Fruit fly (Drosophila melanogaster) whole organism, wandering third instar larva: ENCODE data around the gene ry.

Experiments used
- Abd-B ChIP-seq: fragments of >200 bp; optimal IDR thresholded peaks from 2 replicates; lab custom pipeline; 2017; ENCODE audit warnings: missing biosample characterization, missing genetic modification characterization
- CG32264 ChIP-seq: fragments of 200-800 bp; sonication (Bioruptor generic); optimal IDR thresholded peaks from 2 replicates; lab custom pipeline; 2016; ENCODE audit warnings: missing biosample characterization, missing genetic modification characterization
- CG9705 ChIP-seq: fragments of 200-800 bp; sonication (Bioruptor generic); optimal IDR thresholded peaks from 2 replicates; lab custom pipeline; 2018; ENCODE audit warnings: missing biosample characterization, mild to moderate bottlenecking, missing genetic modification characterization
- Dfd ChIP-seq: fragments of >200 bp; optimal IDR thresholded peaks from 2 replicates; lab custom pipeline; 2017; ENCODE audit warnings: missing biosample characterization, missing genetic modification characterization
- HLH106 ChIP-seq: fragments of 200-800 bp; optimal IDR thresholded peaks from 3 replicates; lab custom pipeline; 2019; ENCODE audit warnings: missing biosample characterization, mild to moderate bottlenecking, missing genetic modification characterization, moderate library complexity
- Hr78 ChIP-seq: fragments of >200 bp; optimal IDR thresholded peaks from 2 replicates; lab custom pipeline; 2017; ENCODE audit warnings: missing biosample characterization, missing genetic modification characterization
- Hr83 ChIP-seq: fragments of 200-300 bp; sonication (Bioruptor generic); optimal IDR thresholded peaks from 2 replicates; lab custom pipeline; 2016; ENCODE audit warnings: missing biosample characterization, mild to moderate bottlenecking, missing genetic modification characterization, moderate library complexity; ENCODE audit not compliant: poor library complexity, severe bottlenecking
- Mio ChIP-seq: sonication (Bioruptor generic); optimal IDR thresholded peaks from 2 replicates; lab custom pipeline; 2016; ENCODE audit warnings: missing biosample characterization, missing genetic modification characterization
- Myc ChIP-seq: fragments of >200 bp; optimal IDR thresholded peaks from 2 replicates; lab custom pipeline; 2017
- N ChIP-seq: fragments of >200 bp; optimal IDR thresholded peaks from 2 replicates; lab custom pipeline; 2018; ENCODE audit warnings: missing biosample characterization, missing external identifiers, missing genetic modification characterization
- OdsH ChIP-seq: fragments of 200-800 bp; sonication (Bioruptor generic); optimal IDR thresholded peaks from 2 replicates; lab custom pipeline; 2016; ENCODE audit warnings: missing biosample characterization, mild to moderate bottlenecking, missing genetic modification characterization
- Rel ChIP-seq, 2 experiments: fragments of 200-800 bp; sonication (Bioruptor generic) in 1 of 2; optimal IDR thresholded peaks; 2 replicates in 1 of 2; 3 replicates in 1 of 2; lab custom pipeline; 2016 to 2019; ENCODE audit warnings: mild to moderate bottlenecking in 2 of 2, missing biosample characterization in 2 of 2, missing genetic modification characterization in 2 of 2, moderate library complexity in 1 of 2
- Sp1 ChIP-seq: fragments of 200-800 bp; sonication (Bioruptor generic); optimal IDR thresholded peaks from 3 replicates; lab custom pipeline; 2019; ENCODE audit warnings: missing biosample characterization, mild to moderate bottlenecking, missing genetic modification characterization, moderate library complexity
- Vsx2 ChIP-seq: fragments of 200-300, 225-300 bp; sonication (Bioruptor generic); optimal IDR thresholded peaks from 2 replicates; lab custom pipeline; 2018; ENCODE audit warnings: missing biosample characterization, missing genetic modification characterization; ENCODE audit not compliant: partially characterized antibody
- brk ChIP-seq: fragments of 200-800 bp; sonication (Bioruptor generic); optimal IDR thresholded peaks from 2 replicates; lab custom pipeline; 2016; ENCODE audit warnings: missing biosample characterization, mild to moderate bottlenecking, missing genetic modification characterization
- dl ChIP-seq, 2 experiments: fragments of 175-275, 200-275 bp in 1 of 2; fragments of 200-275 bp in 1 of 2; sonication (Bioruptor generic); optimal IDR thresholded peaks; lab custom pipeline; 2018; ENCODE audit warnings: mild to moderate bottlenecking in 2 of 2, missing biosample characterization in 2 of 2, missing genetic modification characterization in 2 of 2, moderate library complexity in 2 of 2; ENCODE audit not compliant: partially characterized antibody in 2 of 2, insufficient read depth in 1 of 2
- dmrt93B ChIP-seq: fragments of 200-800 bp; sonication (Bioruptor generic); optimal IDR thresholded peaks from 2 replicates; lab custom pipeline; 2018; ENCODE audit warnings: missing biosample characterization, mild to moderate bottlenecking, missing genetic modification characterization
- dsf ChIP-seq: sonication (Bioruptor generic); optimal IDR thresholded peaks from 2 replicates; lab custom pipeline; 2016; ENCODE audit warnings: missing biosample characterization, missing genetic modification characterization, borderline replicate concordance
- ey ChIP-seq: fragments of 200-800 bp; sonication (Bioruptor generic); optimal IDR thresholded peaks from 2 replicates; lab custom pipeline; 2016; ENCODE audit warnings: missing biosample characterization, missing genetic modification characterization
- foxo ChIP-seq, 2 experiments: fragments of 200-800 bp; sonication (Bioruptor generic); optimal IDR thresholded peaks; 2 replicates in 1 of 2; 3 replicates in 1 of 2; lab custom pipeline; 2016 to 2017; ENCODE audit warnings: missing biosample characterization in 2 of 2, missing genetic modification characterization in 2 of 2
- h ChIP-seq: fragments of 200-800 bp; sonication (Bioruptor generic); optimal IDR thresholded peaks from 3 replicates; lab custom pipeline; 2016; ENCODE audit warnings: missing biosample characterization, mild to moderate bottlenecking, missing genetic modification characterization
- lola ChIP-seq: fragments of >200 bp; optimal IDR thresholded peaks from 2 replicates; lab custom pipeline; 2017; ENCODE audit warnings: missing biosample characterization, missing genetic modification characterization
- pan ChIP-seq: fragments of >200 bp; optimal IDR thresholded peaks from 2 replicates; lab custom pipeline; 2017
- psq ChIP-seq: fragments of 200-800 bp; sonication (Bioruptor generic); optimal IDR thresholded peaks from 3 replicates; lab custom pipeline; 2017; ENCODE audit warnings: missing biosample characterization, mild to moderate bottlenecking, missing genetic modification characterization, moderate library complexity
- rgr ChIP-seq: fragments of 200-800 bp; sonication (Bioruptor generic); optimal IDR thresholded peaks from 3 replicates; lab custom pipeline; 2016; ENCODE audit warnings: missing biosample characterization, mild to moderate bottlenecking, missing genetic modification characterization
- sv ChIP-seq: fragments of 200-800 bp; sonication (Bioruptor generic); optimal IDR thresholded peaks from 3 replicates; lab custom pipeline; 2016; ENCODE audit warnings: missing biosample characterization, missing genetic modification characterization
- tai ChIP-seq: sonication (Bioruptor generic); optimal IDR thresholded peaks from 2 replicates; lab custom pipeline; 2016; ENCODE audit warnings: missing biosample characterization, missing genetic modification characterization
- usp ChIP-seq: fragments of >200 bp; optimal IDR thresholded peaks from 2 replicates; lab custom pipeline; 2017; ENCODE audit warnings: missing biosample characterization, missing genetic modification characterization
- woc ChIP-seq: sonication (Bioruptor generic); optimal IDR thresholded peaks from 2 replicates; lab custom pipeline; 2016; ENCODE audit warnings: missing biosample characterization, mild to moderate bottlenecking, missing genetic modification characterization

Gene ry

dm6 chr3R:13073174-13073573 is 40.8 kb downstream of the ry start:
- no peak for TF ChIP-seq ey
- TF ChIP-seq Hr78 (GFP tag; lab: Kevin White, UChicago): no peak
- no peak for TF ChIP-seq HLH106 (tag; lab: Kevin White, UChicago)
- no peak for TF ChIP-seq CG9705 (GFP tag; lab: Kevin White, UChicago)
- no peak for TF ChIP-seq Vsx2
- no peak for TF ChIP-seq Sp1 (GFP tag; lab: Kevin White, UChicago)
- TF ChIP-seq Mio: no peak
- TF ChIP-seq N (GFP tag; lab: Kevin White, UChicago): no peak
- no peak for TF ChIP-seq Rel (GFP tag; optimal IDR thresholded peaks at IDR 0.05; lab: Kevin White, UChicago)
- TF ChIP-seq Rel (tag; optimal IDR thresholded peaks at IDR 0.05; lab: Kevin White, UChicago): no peak
- TF ChIP-seq foxo (GFP tag; optimal IDR thresholded peaks at IDR 0.05; lab: Kevin White, UChicago): no peak
- no peak for TF ChIP-seq dsf (GFP tag; lab: Kevin White, UChicago)
- TF ChIP-seq pan (lab: Kevin White, UChicago): no peak
- TF ChIP-seq Hr83: no peak
- no peak for TF ChIP-seq CG32264 (GFP tag; lab: Kevin White, UChicago)
- TF ChIP-seq tai: no peak

DNA sequence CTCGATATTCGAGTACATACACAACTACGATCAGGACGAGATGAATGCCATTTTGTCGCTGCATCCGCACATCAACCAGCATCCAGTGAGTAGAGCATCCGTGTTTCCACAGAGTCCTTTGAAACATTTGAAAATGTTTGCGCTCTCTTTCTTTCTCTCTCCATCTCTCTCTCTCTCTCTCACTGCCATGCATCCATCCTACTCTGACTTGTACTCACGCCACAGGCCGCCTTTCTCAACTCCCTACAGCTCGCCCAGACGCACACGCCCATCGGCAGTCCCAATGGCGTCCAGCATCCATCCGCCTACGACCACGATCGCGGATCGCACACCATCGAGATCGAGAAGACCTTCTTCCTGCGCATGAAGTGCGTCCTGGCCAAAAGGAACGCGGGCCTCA is 42.3 kb downstream of the ry start:
- no peak for TF ChIP-seq psq (GFP tag; lab: Kevin White, UChicago)

dm6 chr3R:13075728-13076127 is 43.4 kb downstream of the ry start:
- no peak for TF ChIP-seq psq (GFP tag; lab: Kevin White, UChicago)
- no peak for TF ChIP-seq Vsx2
- TF ChIP-seq dmrt93B (GFP tag; lab: Kevin White, UChicago): no peak
- TF ChIP-seq OdsH (GFP tag; lab: Kevin White, UChicago): no peak
- no peak for TF ChIP-seq dsf (GFP tag; lab: Kevin White, UChicago)
- no peak for TF ChIP-seq foxo (GFP tag; optimal IDR thresholded peaks at IDR 0.05; lab: Kevin White, UChicago)
- TF ChIP-seq sv (GFP tag; lab: Kevin White, UChicago): no peak
- TF ChIP-seq Abd-B (GFP tag; lab: Kevin White, UChicago): no peak
- no peak for TF ChIP-seq woc (GFP tag; lab: Kevin White, UChicago)
- TF ChIP-seq rgr (GFP tag; lab: Kevin White, UChicago): no peak
- no peak for TF ChIP-seq Hr78 (GFP tag; lab: Kevin White, UChicago)
- TF ChIP-seq ey: no peak
- no peak for TF ChIP-seq Sp1 (GFP tag; lab: Kevin White, UChicago)
- TF ChIP-seq tai: no peak
- TF ChIP-seq CG9705 (GFP tag; lab: Kevin White, UChicago): no peak

- TF ChIP-seq lola (GFP tag; lab: Kevin White, UChicago) (no peak), brk (GFP tag; lab: Kevin White, UChicago) (no peak), dsf (GFP tag; lab: Kevin White, UChicago) (no peak), woc (GFP tag; lab: Kevin White, UChicago) (no peak), tai (no peak), Vsx2 (no peak), Dfd (peak; percentile 31)
These were observed 44.9 kb downstream of the ry start for dm6 chr3R:13077262-13077661.

DNA sequence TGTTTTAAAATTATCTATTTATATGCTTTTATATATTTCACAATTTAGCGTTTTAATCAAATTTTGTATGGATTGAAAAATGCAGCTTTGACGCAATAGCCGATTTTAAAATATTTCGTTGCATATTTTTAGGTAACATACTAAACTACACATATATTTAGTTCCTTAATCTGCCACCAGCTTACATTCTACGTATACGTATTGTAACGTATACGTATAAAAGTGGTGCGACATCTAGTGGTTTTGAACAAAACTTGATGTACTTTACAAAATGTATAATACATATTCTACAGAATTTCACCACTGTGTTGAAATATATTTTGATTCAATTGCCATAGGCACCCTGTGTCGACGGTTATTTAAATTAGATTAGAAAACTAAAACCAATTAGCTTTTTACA is 45.9 kb downstream of the ry start:
- TF ChIP-seq OdsH (GFP tag; lab: Kevin White, UChicago): no peak
- peak; percentile 19 for TF ChIP-seq HLH106 (tag; lab: Kevin White, UChicago)
- TF ChIP-seq h (GFP tag; lab: Kevin White, UChicago): no peak
- TF ChIP-seq brk (GFP tag; lab: Kevin White, UChicago): peak; percentile 60
- no peak for TF ChIP-seq woc (GFP tag; lab: Kevin White, UChicago)
- TF ChIP-seq Mio: no peak
- peak; percentile 96 for TF ChIP-seq Myc
- peak in 1 of 2 experiments; percentile 10 for TF ChIP-seq foxo (GFP tag; optimal IDR thresholded peaks at IDR 0.05; lab: Kevin White, UChicago)
- peak; percentile 21 for TF ChIP-seq tai

dm6 chr3R:13082382-13082781 is 50.1 kb downstream of the ry start:
- TF ChIP-seq ey: no peak

- TF ChIP-seq CG32264 (GFP tag; lab: Kevin White, UChicago) (no peak), usp (no peak), foxo (GFP tag; optimal IDR thresholded peaks at IDR 0.05; lab: Kevin White, UChicago) (no peak), Sp1 (GFP tag; lab: Kevin White, UChicago) (no peak), Vsx2 (no peak), woc (GFP tag; lab: Kevin White, UChicago) (no peak), dl (GFP tag; optimal IDR thresholded peaks at IDR 0.05; lab: Kevin White, UChicago; ENCODE audit: insufficient read depth in 1 of 2, partially characterized antibody in 2 of 2) (no peak)
These were observed 53.6 kb downstream of the ry start, which contains the start of gene CG43063 for dm6 chr3R:13085924-13086323. Gene CG43063 (plus strand): TSS chr3R:13086224.
